Fruit fly (Drosophila melanogaster) Kc167 (cell line): ENCODE measurements around the gene ERp44.

ENCODE experiments used
- Myc ChIP-seq: fragments of >200 bp; optimal IDR thresholded peaks from 2 replicates; lab custom pipeline; 2017; ENCODE audit warnings: missing external identifiers
- Sin3A ChIP-seq: fragments of >200 bp; optimal IDR thresholded peaks from 2 replicates; lab custom pipeline; 2018; ENCODE audit warnings: missing external identifiers
- h ChIP-seq: fragments of >200 bp; optimal IDR thresholded peaks from 3 replicates; lab custom pipeline; 2018; ENCODE audit warnings: missing external identifiers
- insv ChIP-seq: fragments of >200 bp; optimal IDR thresholded peaks from 3 replicates; lab custom pipeline; 2018; ENCODE audit warnings: missing external identifiers
- psq ChIP-seq: fragments of >200 bp; optimal IDR thresholded peaks from 2 replicates; lab custom pipeline; 2017; ENCODE audit warnings: missing external identifiers
- ttk ChIP-seq: sonication (Bioruptor generic); optimal IDR thresholded peaks from 2 replicates; lab custom pipeline; 2017; ENCODE audit warnings: missing external identifiers

Gene ERp44

DNA sequence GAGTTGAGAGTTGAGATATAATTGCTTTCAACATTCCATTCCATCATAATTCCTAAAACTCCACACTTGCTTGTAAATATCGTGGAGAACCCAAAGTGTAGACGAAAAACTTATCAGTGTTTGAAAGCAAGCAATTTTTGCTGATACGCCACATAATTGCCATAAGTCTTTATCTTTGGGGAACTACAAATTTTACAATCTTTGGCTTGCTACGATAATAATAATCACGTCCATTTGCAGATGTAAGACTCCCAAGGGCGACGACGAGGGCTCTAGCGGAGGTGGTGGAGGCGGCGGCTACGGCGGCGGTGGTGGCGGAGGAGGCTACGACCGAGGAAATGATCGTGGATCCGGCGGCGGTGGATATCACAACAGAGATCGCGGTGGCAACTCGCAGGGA is 4.9 kb downstream of the ERp44 start:
- TF ChIP-seq Myc (lab: Kevin White, UChicago) = no peak
- no peak for TF ChIP-seq h (lab: Kevin White, UChicago)
- TF ChIP-seq ttk = no peak
- no peak for TF ChIP-seq insv (lab: Kevin White, UChicago)
- no peak for TF ChIP-seq Sin3A (lab: Kevin White, UChicago)
- TF ChIP-seq psq (lab: Kevin White, UChicago) = no peak

DNA sequence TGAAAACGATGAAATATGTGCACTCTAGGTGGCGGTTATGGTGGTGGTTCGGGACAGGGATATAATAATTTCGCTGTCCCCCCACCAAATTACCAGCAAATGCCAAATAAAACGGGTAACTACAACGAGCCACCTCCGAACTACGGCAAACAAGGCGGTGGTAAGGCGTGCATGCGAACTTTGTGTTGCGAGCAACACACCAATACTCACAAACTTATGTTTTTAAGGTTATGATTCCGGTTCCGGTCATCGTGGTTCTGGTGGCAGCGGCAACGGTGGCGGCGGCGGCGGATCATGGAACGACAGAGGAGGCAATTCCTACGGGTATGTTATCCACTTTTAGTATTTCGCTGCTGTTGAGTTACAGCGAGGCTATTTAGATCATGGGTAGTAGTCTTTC is 8.5 kb downstream of the ERp44 start:
- no peak for TF ChIP-seq psq (lab: Kevin White, UChicago)
- TF ChIP-seq Myc (lab: Kevin White, UChicago) = no peak

DNA sequence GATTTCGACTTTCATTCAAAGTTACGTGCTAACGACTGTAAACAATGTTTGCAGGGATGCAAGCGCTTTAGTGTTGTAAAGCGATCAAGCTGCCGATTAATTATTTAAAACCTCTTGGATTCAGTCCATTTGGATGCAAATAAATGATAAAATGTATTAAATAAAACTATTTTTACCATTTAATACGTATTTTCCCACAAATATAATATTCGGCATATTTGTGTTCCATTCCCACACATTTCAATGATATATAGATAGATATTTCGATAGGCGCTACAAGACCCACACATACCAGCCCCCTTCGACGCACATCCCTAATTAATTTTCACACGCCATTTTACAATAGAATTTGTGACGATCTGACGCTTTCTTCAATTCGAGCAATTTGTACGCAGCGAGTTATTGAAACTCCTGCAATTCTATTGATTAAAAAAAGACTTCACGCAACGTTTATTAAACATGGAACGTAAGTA is 9.0 kb downstream of the ERp44 start, which contains the start of the genes CG32576 and caz:
Gene CG32576 (minus strand): TSS at position 42 of the 473 bp plus-strand sequence.
Gene caz (plus strand): TSS at position 319 of the 473 bp plus-strand sequence.
- TF ChIP-seq ttk (no peak), psq (lab: Kevin White, UChicago) (no peak), h (lab: Kevin White, UChicago) (no peak), insv (lab: Kevin White, UChicago) (no peak), Myc (lab: Kevin White, UChicago) (no peak), Sin3A (lab: Kevin White, UChicago) (no peak)

dm6 chrX:16286083-16286666 is 11.3 kb downstream of the ERp44 start, which contains the start of gene UQCR-14:
UQCR-14 (plus strand) TSS chrX:16286288.
- no peak for TF ChIP-seq ttk
- TF ChIP-seq psq (lab: Kevin White, UChicago) = no peak
- no peak for TF ChIP-seq insv (lab: Kevin White, UChicago)
- TF ChIP-seq Sin3A (lab: Kevin White, UChicago) = no peak
- no peak for TF ChIP-seq Myc (lab: Kevin White, UChicago)
- TF ChIP-seq h (lab: Kevin White, UChicago) = no peak

- TF ChIP-seq Sin3A (lab: Kevin White, UChicago) (no peak), psq (lab: Kevin White, UChicago) (no peak), h (lab: Kevin White, UChicago) (no peak), Myc (lab: Kevin White, UChicago) (no peak), ttk (no peak), insv (lab: Kevin White, UChicago) (no peak)
Observed at dm6 chrX:16285186-16285585, 12.3 kb downstream of the ERp44 start.

DNA sequence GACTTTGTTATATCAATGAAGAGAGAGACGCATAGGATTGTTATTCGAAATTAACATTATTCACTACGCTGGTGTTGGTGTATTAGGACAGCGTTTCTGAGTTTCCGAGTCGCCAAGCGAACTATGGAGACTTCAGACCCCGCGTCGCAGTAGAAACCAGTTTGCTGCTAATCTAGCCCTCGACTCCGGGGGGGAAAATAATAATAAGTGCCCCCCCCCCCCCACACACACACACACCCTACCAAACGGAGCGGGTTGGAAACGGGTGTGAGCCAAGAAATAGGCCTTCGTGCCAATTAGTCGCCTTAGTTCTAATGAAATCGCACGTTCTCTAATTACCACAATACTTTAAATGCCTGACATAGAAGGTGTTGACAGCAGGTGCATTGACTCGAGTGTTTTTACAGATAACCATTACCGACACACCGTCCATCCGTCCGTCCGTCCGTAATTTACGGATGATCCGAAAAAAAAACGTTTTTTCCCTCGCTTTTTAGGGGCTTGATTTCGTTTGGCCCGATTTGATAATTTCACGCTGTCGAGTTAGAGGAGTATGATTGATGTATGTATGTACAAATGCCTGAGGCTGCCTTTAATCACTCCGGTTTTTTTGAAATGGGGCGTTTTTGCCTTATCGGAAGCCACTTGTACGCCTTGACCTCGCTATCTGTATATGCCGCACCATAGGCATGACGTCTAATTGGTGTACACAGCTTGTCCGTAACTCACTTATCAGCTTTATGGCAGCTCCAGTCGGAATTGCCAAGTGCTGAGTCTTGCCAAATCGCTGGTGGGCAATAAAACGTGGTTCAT is 15.6 kb downstream of the ERp44 start:
- TF ChIP-seq psq (lab: Kevin White, UChicago) = no peak
- no peak for TF ChIP-seq insv (lab: Kevin White, UChicago)
- no peak for TF ChIP-seq ttk
- TF ChIP-seq h (lab: Kevin White, UChicago) = no peak
- no peak for TF ChIP-seq Sin3A (lab: Kevin White, UChicago)
- no peak for TF ChIP-seq Myc (lab: Kevin White, UChicago)

- TF ChIP-seq ttk (no peak), h (lab: Kevin White, UChicago) (no peak), psq (lab: Kevin White, UChicago) (no peak)
Observed at dm6 chrX:16281305-16281704, 16.2 kb downstream of the ERp44 start.

dm6 chrX:16279340-16279941 is 18.1 kb downstream of the ERp44 start:
- no peak for TF ChIP-seq Myc (lab: Kevin White, UChicago)

dm6 chrX:16278783-16279182 is 18.7 kb downstream of the ERp44 start:
- TF ChIP-seq insv (lab: Kevin White, UChicago) (no peak), ttk (no peak), Myc (lab: Kevin White, UChicago) (no peak), psq (lab: Kevin White, UChicago) (no peak)

DNA sequence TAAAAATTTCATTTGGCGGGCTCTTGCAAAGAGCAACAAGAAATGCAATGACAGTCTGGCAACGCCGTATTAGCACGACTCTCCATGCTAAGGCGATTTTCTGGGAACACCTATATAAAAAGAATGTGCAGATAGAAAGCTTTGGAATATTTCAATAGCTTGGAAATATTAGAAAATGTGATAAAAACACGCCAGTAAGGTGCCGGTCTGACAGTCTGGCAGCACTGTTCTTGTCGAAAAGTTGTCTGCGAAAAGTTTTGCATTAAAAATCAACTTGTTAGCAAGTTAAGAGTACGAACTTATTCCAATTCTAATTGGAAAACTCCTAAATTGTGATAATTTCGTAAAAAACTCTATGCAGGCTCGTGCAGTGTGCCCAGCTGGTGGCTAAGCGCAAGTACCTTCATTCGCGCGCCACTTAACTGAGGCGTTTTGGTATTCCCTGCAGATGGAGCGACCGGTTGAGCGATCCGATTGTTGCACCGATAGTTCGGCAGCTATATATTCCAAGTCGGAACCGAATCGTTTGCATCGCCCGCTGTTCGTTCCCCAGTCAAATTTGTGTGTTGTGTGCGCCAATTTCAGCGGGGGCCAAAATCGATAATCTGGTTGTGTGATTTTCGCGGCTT is 19.5 kb downstream of the ERp44 start, which contains the start of gene eas:
Gene eas (plus strand): TSS at position 451 of the 629 bp plus-strand sequence.
- TF ChIP-seq Myc (lab: Kevin White, UChicago) (no peak), insv (lab: Kevin White, UChicago) (no peak)

dm6 chrX:16275854-16276338 is 21.6 kb downstream of the ERp44 start, which contains the start of the genes kat80 and Prosalpha4:
kat80 (minus strand) TSS chrX:16276180.
Prosalpha4 (plus strand) TSS chrX:16276270.
- no peak for TF ChIP-seq psq (lab: Kevin White, UChicago)
- no peak for TF ChIP-seq Myc (lab: Kevin White, UChicago)
- no peak for TF ChIP-seq insv (lab: Kevin White, UChicago)
- TF ChIP-seq ttk = no peak
- no peak for TF ChIP-seq Sin3A (lab: Kevin White, UChicago)
- no peak for TF ChIP-seq h (lab: Kevin White, UChicago)
